Worm (Caenorhabditis elegans): ENCODE data around the gene gldi-9.
"Not testable (repeated sequence)": the region's sequence is repeated elsewhere in the genome, so short reads cannot be mapped to it uniquely, and the experiment has no call there.

gldi-9 gene

ce11 chrIII:2711527-2711926, 44.6 kb downstream of the gldi-9 start (continued):
- peak; percentile 38; the same call in 1 of the 2 replicates for TF ChIP-seq madf-6 (GFP tag; IDR thresholded peaks at IDR 0.05)
- peak; percentile 1 for TF ChIP-seq lin-54 (GFP tag; optimal IDR thresholded peaks at IDR 0.05)
- peak; percentile 48 for TF ChIP-seq D2030.7 (GFP tag; IDR thresholded peaks at IDR 0.05)
- peak; percentile 66 for TF ChIP-seq ztf-18 (tag; optimal IDR thresholded peaks at IDR 0.05)

- TF ChIP-seq ets-4 (GFP tag; optimal IDR thresholded peaks at IDR 0.05) (no peak), madf-6 (GFP tag; IDR thresholded peaks at IDR 0.05) (peak; percentile 58)
These were observed 45.9 kb downstream of the gldi-9 start for ce11 chrIII:2710211-2710610.

ce11 chrIII:2700637-2701036, 55.5 kb downstream of the gldi-9 start, which contains the start of gene set-27:
set-27 (plus strand) TSS chrIII:2700937.
- no peak for TF ChIP-seq ztf-28 (GFP tag; IDR thresholded peaks at IDR 0.05)
- no peak for TF ChIP-seq B0035.1 (tag; optimal IDR thresholded peaks at IDR 0.05)
- no peak for TF ChIP-seq attf-6 (GFP tag; IDR thresholded peaks at IDR 0.05)
- TF ChIP-seq C17E4.6 (GFP tag; IDR thresholded peaks at IDR 0.05) = no peak
- no peak for TF ChIP-seq him-1 (tag; optimal IDR thresholded peaks at IDR 0.05)
- no peak for TF ChIP-seq madf-3 (GFP tag; IDR thresholded peaks at IDR 0.05)
- no peak for TF ChIP-seq ceh-58 (GFP tag; IDR thresholded peaks at IDR 0.05)

- TF ChIP-seq zim-3 (tag; optimal IDR thresholded peaks at IDR 0.05); F23B12.7 (tag; optimal IDR thresholded peaks at IDR 0.05; ENCODE audit: insufficient read depth); attf-5 (GFP tag; optimal IDR thresholded peaks at IDR 0.05): not testable (repeated sequence)
These were observed 56.8 kb downstream of the gldi-9 start, which contains the start of gene cox-6B for ce11 chrIII:2699363-2699762. cox-6B (plus strand) TSS chrIII:2699663.

ce11 chrIII:2698740-2699139, 57.4 kb downstream of the gldi-9 start, which contains the start of gene slc-30A9:
slc-30A9 (minus strand) TSS chrIII:2698817.
- TF ChIP-seq madf-8 (GFP tag; conservative IDR thresholded peaks at IDR 0.05) (no peak), F57C9.4 (tag; optimal IDR thresholded peaks at IDR 0.05) (no peak), F10E7.11 (tag; optimal IDR thresholded peaks at IDR 0.05) (no peak), Y79H2A.3 (GFP tag; conservative IDR thresholded peaks at IDR 0.05) (no peak), F57A8.1 (GFP tag; optimal IDR thresholded peaks at IDR 0.05) (no peak), ceh-100 (GFP tag; IDR thresholded peaks at IDR 0.05) (no peak), egl-18 (GFP tag; IDR thresholded peaks at IDR 0.05) (no peak), hmg-1.2 (GFP tag; IDR thresholded peaks at IDR 0.05) (peak; percentile 98), unc-62 (GFP tag; optimal IDR thresholded peaks at IDR 0.05) (no peak), rec-8 (tag; optimal IDR thresholded peaks at IDR 0.05) (no peak), rpc-1 (optimal IDR thresholded peaks at IDR 0.05) (no peak), rpc-1 (tag; optimal IDR thresholded peaks at IDR 0.05) (no peak), F33H1.4 (GFP tag; IDR thresholded peaks at IDR 0.05) (peak; percentile 54; the same call in 1 of the 2 replicates), F39B2.1 (GFP tag; IDR thresholded peaks at IDR 0.05) (no peak), mcd-1 (GFP tag; IDR thresholded peaks at IDR 0.05) (peak; percentile 89), D2030.7 (GFP tag; IDR thresholded peaks at IDR 0.05) (0 out of 2 replicates have a peak, but pooled peaks have one; percentile 23), lin-35 (GFP tag; optimal IDR thresholded peaks at IDR 0.05) (no peak), lsl-1 (GFP tag; optimal IDR thresholded peaks at IDR 0.05) (peak; percentile 26), madf-6 (GFP tag; IDR thresholded peaks at IDR 0.05) (peak; percentile 53; the same call in 1 of the 2 replicates)

Measured in whole organism, young adult.